Worm (Caenorhabditis elegans): ENCODE data around the gene C28G1.6.

- TF ChIP-seq jun-1 (tag; optimal IDR thresholded peaks at IDR 0.05) (no peak), duxl-1 (tag; optimal IDR thresholded peaks at IDR 0.05; ENCODE audit: poor library complexity) (no peak)
These were observed 42.0 kb downstream of the C28G1.6 start, which contains the start of gene unc-27 for ce11 chrX:8789014-8789506.
